Worm (Caenorhabditis elegans) whole organism, young adult: Measurements from ENCODE around the gene ZK262.19.
A peak's percentile ranks its signal among the peaks of the same experiment; 100 is the strongest.

Experiments
- B0019.2 ChIP-seq: fragments of 200-800 bp; sonication (Bioruptor generic); conservative IDR thresholded peaks from 2 replicates; pipeline ENCODE4 v1.3.6; 2022; ENCODE audit warnings: missing genetic modification reagents, missing genetic modification characterization, missing compliant biosample characterization
- B0261.1 ChIP-seq: sonication (generic microtip); optimal IDR thresholded peaks from 2 replicates; lab custom pipeline; 2016; ENCODE audit warnings: mild to moderate bottlenecking, missing genetic modification characterization, moderate library complexity, missing compliant biosample characterization
- C17E4.6 ChIP-seq: fragments of 200-800 bp; sonication (Bioruptor generic); IDR thresholded peaks from 2 replicates; pipeline ENCODE4 v1.3.6; 2022; ENCODE audit warnings: missing genetic modification reagents, missing genetic modification characterization, missing compliant biosample characterization
- D2030.7 ChIP-seq: fragments of 200-800 bp; sonication (Bioruptor generic); IDR thresholded peaks from 2 replicates; pipeline ENCODE4 v1.3.6; 2022; ENCODE audit warnings: missing genetic modification reagents, missing genetic modification characterization, missing compliant biosample characterization
- T07F8.4 ChIP-seq: sonication (generic microtip); optimal IDR thresholded peaks from 2 replicates; lab custom pipeline; 2016; ENCODE audit warnings: mild to moderate bottlenecking, missing genetic modification characterization, moderate library complexity, missing compliant biosample characterization
- T26A5.8 ChIP-seq: sonication (generic microtip); optimal IDR thresholded peaks from 2 replicates; lab custom pipeline; 2016; ENCODE audit warnings: missing genetic modification characterization, missing compliant biosample characterization
- Y53G8AR.9 ChIP-seq: fragments of 200-800 bp; sonication (Bioruptor generic); conservative IDR thresholded peaks from 2 replicates; pipeline ENCODE4 v1.3.6; 2022; ENCODE audit warnings: missing genetic modification reagents, missing genetic modification characterization, missing compliant biosample characterization
- Y56A3A.18 ChIP-seq: fragments of 200-800 bp; sonication (Bioruptor generic); IDR thresholded peaks from 2 replicates; pipeline ENCODE4 v1.3.6; 2022; ENCODE audit warnings: missing genetic modification reagents, missing genetic modification characterization, missing compliant biosample characterization
- Y79H2A.3 ChIP-seq: fragments of 200-800 bp; sonication (Bioruptor generic); conservative IDR thresholded peaks from 2 replicates; pipeline ENCODE4 v1.3.6; 2022; ENCODE audit warnings: missing genetic modification reagents, missing genetic modification characterization, missing compliant biosample characterization
- Y95B8A.8 ChIP-seq: fragments of 200-800 bp; sonication (Bioruptor generic); IDR thresholded peaks from 2 replicates; pipeline ENCODE4 v1.3.6; 2022; ENCODE audit warnings: missing genetic modification reagents, missing genetic modification characterization, missing compliant biosample characterization
- ama-1 ChIP-seq, 3 experiments: fragments of 150-350 bp in 1 of 3; sonication (generic microtip) in 2 of 3; optimal IDR thresholded peaks; 2 replicates each; lab custom pipeline; 2014 to 2018; ENCODE audit warnings: missing biosample characterization in 2 of 3, missing genetic modification characterization in 2 of 3, missing genetic modification reagents in 2 of 3
- aptf-3 ChIP-seq: fragments of 200-800 bp; sonication (Bioruptor generic); IDR thresholded peaks from 2 replicates; pipeline ENCODE4 v1.3.6; 2022; ENCODE audit warnings: missing genetic modification characterization, missing compliant biosample characterization
- attf-3 ChIP-seq: fragments of 200-800 bp; sonication (Bioruptor generic); conservative IDR thresholded peaks from 2 replicates; pipeline ENCODE4 v1.3.6; 2022; ENCODE audit warnings: missing genetic modification reagents, missing genetic modification characterization, missing compliant biosample characterization
- bed-2 ChIP-seq: fragments of 200-800 bp; sonication (Bioruptor generic); IDR thresholded peaks from 2 replicates; pipeline ENCODE4 v1.3.6; 2022; ENCODE audit warnings: missing genetic modification reagents, missing genetic modification characterization, missing compliant biosample characterization
- cebp-1 ChIP-seq, 2 experiments: fragments of 200-800 bp in 1 of 2; sonication (Bioruptor generic) in 1 of 2; sonication (generic microtip) in 1 of 2; IDR thresholded peaks in 1 of 2; optimal IDR thresholded peaks in 1 of 2; 2 replicates each; pipeline versions ENCODE4 v1.3.6 to Lab custom; 2017 to 2022; ENCODE audit warnings: missing compliant biosample characterization in 2 of 2, missing genetic modification characterization in 2 of 2, mild to moderate bottlenecking in 1 of 2, missing genetic modification reagents in 1 of 2, moderate library complexity in 1 of 2
- ceh-100 ChIP-seq: fragments of 200-800 bp; sonication (Bioruptor generic); IDR thresholded peaks from 2 replicates; pipeline ENCODE4 v1.3.6; 2022; ENCODE audit warnings: missing genetic modification reagents, missing genetic modification characterization, missing compliant biosample characterization
- die-1 ChIP-seq: sonication (generic microtip); optimal IDR thresholded peaks from 2 replicates; lab custom pipeline; 2016; ENCODE audit warnings: missing genotype, mild to moderate bottlenecking, missing genetic modification characterization, missing compliant biosample characterization
- ekl-4 ChIP-seq: fragments of 200-800 bp; sonication (Bioruptor generic); IDR thresholded peaks from 2 replicates; pipeline ENCODE4 v1.3.6; 2022; ENCODE audit warnings: missing genetic modification reagents, missing genetic modification characterization, missing compliant biosample characterization
- him-1 ChIP-seq: sonication (generic microtip); optimal IDR thresholded peaks from 2 replicates; lab custom pipeline; 2016; ENCODE audit warnings: missing genotype, missing genetic modification reagents, missing genetic modification characterization, missing compliant biosample characterization
- hlh-12 ChIP-seq: sonication (generic microtip); optimal IDR thresholded peaks from 2 replicates; lab custom pipeline; 2016; ENCODE audit warnings: missing genetic modification characterization, missing compliant biosample characterization
- hmg-1.2 ChIP-seq: fragments of 200-800 bp; sonication (Bioruptor generic); IDR thresholded peaks from 2 replicates; pipeline ENCODE4 v1.3.6; 2022; ENCODE audit warnings: missing genetic modification reagents, missing genetic modification characterization, missing compliant biosample characterization
- let-607 ChIP-seq, 2 experiments: fragments of 200-800 bp in 1 of 2; sonication (Bioruptor generic) in 1 of 2; sonication (generic microtip) in 1 of 2; optimal IDR thresholded peaks; 2 replicates each; lab custom pipeline; 2016 to 2018; ENCODE audit warnings: mild to moderate bottlenecking in 2 of 2, missing compliant biosample characterization in 2 of 2, missing genetic modification characterization in 2 of 2, moderate library complexity in 2 of 2, missing genotype in 1 of 2
- lin-26 ChIP-seq: fragments of 200-800 bp; sonication (Bioruptor generic); IDR thresholded peaks from 2 replicates; pipeline ENCODE4 v1.3.6; 2022; ENCODE audit warnings: missing genetic modification reagents, missing genetic modification characterization, missing compliant biosample characterization
- lsl-1 ChIP-seq: fragments of 200-800 bp; sonication (Bioruptor generic); optimal IDR thresholded peaks from 2 replicates; lab custom pipeline; 2018; ENCODE audit warnings: mild to moderate bottlenecking, missing genetic modification characterization, moderate library complexity, missing compliant biosample characterization
- madf-10 ChIP-seq: sonication (generic microtip); optimal IDR thresholded peaks from 2 replicates; lab custom pipeline; 2016; ENCODE audit warnings: mild to moderate bottlenecking, missing genetic modification characterization, missing compliant biosample characterization
- madf-6 ChIP-seq: fragments of 200-800 bp; sonication (Bioruptor generic); IDR thresholded peaks from 2 replicates; pipeline ENCODE4 v1.3.6; 2022; ENCODE audit warnings: missing genetic modification reagents, missing genetic modification characterization, missing compliant biosample characterization
- mel-28 ChIP-seq: sonication (generic microtip); optimal IDR thresholded peaks from 2 replicates; lab custom pipeline; 2016; ENCODE audit warnings: borderline replicate concordance, mild to moderate bottlenecking, missing genetic modification characterization, missing compliant biosample characterization
- rcor-1 ChIP-seq: fragments of 200-800 bp; sonication (Bioruptor generic); IDR thresholded peaks from 2 replicates; pipeline ENCODE4 v1.3.6; 2022; ENCODE audit warnings: missing genetic modification reagents, missing genetic modification characterization, missing compliant biosample characterization
- rec-8 ChIP-seq, 2 experiments: sonication (generic microtip); optimal IDR thresholded peaks; 2 replicates each; lab custom pipeline; 2016; ENCODE audit warnings: mild to moderate bottlenecking in 2 of 2, missing genetic modification characterization in 2 of 2, missing genetic modification reagents in 2 of 2, missing genotype in 2 of 2, missing biosample characterization in 1 of 2, missing compliant biosample characterization in 1 of 2, moderate library complexity in 1 of 2
- rpc-1 ChIP-seq, 2 experiments: fragments of 150-350 bp in 1 of 2; sonication (generic microtip) in 1 of 2; optimal IDR thresholded peaks; 2 replicates each; lab custom pipeline; 2014 to 2018; ENCODE audit warnings: missing biosample characterization in 1 of 2, missing genetic modification characterization in 1 of 2, missing genetic modification reagents in 1 of 2, missing genotype in 1 of 2
- sea-2 ChIP-seq: fragments of 200-800 bp; sonication (Bioruptor generic); IDR thresholded peaks from 2 replicates; pipeline ENCODE4 v1.3.6; 2022; ENCODE audit warnings: missing genetic modification characterization, missing compliant biosample characterization
- snpc-1.1 ChIP-seq: sonication (generic microtip); optimal IDR thresholded peaks from 2 replicates; lab custom pipeline; 2017; ENCODE audit warnings: missing genetic modification characterization, mild to moderate bottlenecking, missing compliant biosample characterization, antibody characterized with exemption, moderate library complexity, missing genotype, missing genetic modification reagents; ENCODE audit not compliant: insufficient read depth
- snpc-3.4 ChIP-seq: sonication (generic microtip); optimal IDR thresholded peaks from 2 replicates; lab custom pipeline; 2017; ENCODE audit warnings: missing genetic modification characterization, mild to moderate bottlenecking, missing compliant biosample characterization, antibody characterized with exemption, moderate library complexity, missing genotype, missing genetic modification reagents
- tbp1 ChIP-seq: fragments of 200-800 bp; sonication (Bioruptor generic); optimal IDR thresholded peaks from 2 replicates; lab custom pipeline; 2018; ENCODE audit warnings: mild to moderate bottlenecking, missing genetic modification characterization, missing compliant biosample characterization
- tbx-9 ChIP-seq: sonication (generic microtip); optimal IDR thresholded peaks from 2 replicates; lab custom pipeline; 2016; ENCODE audit warnings: borderline replicate concordance, missing genetic modification characterization, inconsistent platforms, missing compliant biosample characterization
- tlf-1 ChIP-seq: fragments of 200-800 bp; sonication (Bioruptor generic); optimal IDR thresholded peaks from 2 replicates; lab custom pipeline; 2018; ENCODE audit warnings: mild to moderate bottlenecking, missing genetic modification characterization, missing compliant biosample characterization
- zim-3 ChIP-seq: sonication (generic microtip); optimal IDR thresholded peaks from 2 replicates; lab custom pipeline; 2017; ENCODE audit warnings: mild to moderate bottlenecking, missing genetic modification characterization, moderate library complexity, missing compliant biosample characterization
- ztf-18 ChIP-seq: sonication (generic microtip); optimal IDR thresholded peaks from 2 replicates; lab custom pipeline; 2016; ENCODE audit warnings: missing genotype, mild to moderate bottlenecking, missing genetic modification characterization, missing compliant biosample characterization
- ztf-25 ChIP-seq: fragments of 200-800 bp; sonication (Bioruptor generic); IDR thresholded peaks from 2 replicates; pipeline ENCODE4 v1.3.6; 2022; ENCODE audit warnings: missing genetic modification reagents, missing genetic modification characterization, missing compliant biosample characterization

The ZK262.19 gene

DNA sequence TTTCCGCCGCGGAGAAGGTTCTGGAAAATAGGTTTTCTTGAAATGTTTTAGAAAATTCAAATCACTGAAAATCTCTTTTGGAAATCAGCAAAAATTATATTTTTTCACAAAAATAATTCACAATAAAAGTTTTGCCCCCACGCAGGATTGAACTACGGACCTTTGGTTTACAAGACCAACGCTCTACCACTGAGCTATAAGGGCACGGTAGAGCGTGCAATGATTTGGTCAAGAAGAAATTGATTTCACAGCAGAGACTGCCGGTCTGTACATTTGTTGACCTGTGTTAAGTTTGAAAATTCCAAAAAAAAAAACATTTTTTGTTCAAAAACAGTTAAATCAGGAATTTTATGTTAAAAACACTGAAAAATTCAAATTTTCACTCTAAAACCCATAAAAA lies 13.1 kb downstream of the ZK262.19 start (continued):
- TF ChIP-seq B0019.2 (GFP tag; lab: Robert Waterston, UW), result no peak
- TF ChIP-seq rec-8 (tag; optimal IDR thresholded peaks at IDR 0.05; lab: Kevin White, UChicago), result peak in 1 of 2 experiments; percentile 33
- TF ChIP-seq Y56A3A.18 (GFP tag; lab: Robert Waterston, UW), result peak; percentile 77; the same call in 1 of the 2 replicates
- peak; percentile 1 for TF ChIP-seq T07F8.4 (tag; lab: Kevin White, UChicago)
- TF ChIP-seq let-607 (tag; optimal IDR thresholded peaks at IDR 0.05; lab: Kevin White, UChicago), result no peak
- TF ChIP-seq madf-6 (GFP tag; lab: Robert Waterston, UW), result peak; percentile 60; the same call in 1 of the 2 replicates
- TF ChIP-seq hlh-12 (tag; lab: Kevin White, UChicago), result peak; percentile 11
- TF ChIP-seq him-1 (tag; lab: Kevin White, UChicago), result peak; percentile 70
- TF ChIP-seq cebp-1 (GFP tag; IDR thresholded peaks at IDR 0.05; lab: Robert Waterston, UW), result no peak
- TF ChIP-seq cebp-1 (tag; optimal IDR thresholded peaks at IDR 0.05; lab: Kevin White, UChicago), result peak; percentile 47
- no peak for TF ChIP-seq mel-28 (tag; lab: Kevin White, UChicago)
- TF ChIP-seq Y53G8AR.9, result peak; percentile 38; the same call in 1 of the 2 replicates
- peak; percentile 85 for TF ChIP-seq B0261.1 (tag; lab: Kevin White, UChicago)
- no peak for TF ChIP-seq aptf-3 (GFP tag; lab: Robert Waterston, UW)
- peak; percentile 64 for TF ChIP-seq hmg-1.2 (GFP tag; lab: Robert Waterston, UW)
- TF ChIP-seq C17E4.6 (GFP tag; lab: Robert Waterston, UW), result peak; percentile 54; the same call in 1 of the 2 replicates
- TF ChIP-seq ztf-25, result peak; percentile 81; the same call in 1 of the 2 replicates
- TF ChIP-seq snpc-3.4 (tag; lab: Kevin White, UChicago), result peak; percentile 45
- TF ChIP-seq madf-10 (tag; lab: Kevin White, UChicago), result peak; percentile 9
- no peak for TF ChIP-seq tbx-9 (tag; lab: Kevin White, UChicago)
- TF ChIP-seq lsl-1, result peak; percentile 3
- TF ChIP-seq sea-2 (GFP tag; lab: Robert Waterston, UW), result no peak
- TF ChIP-seq ama-1 (optimal IDR thresholded peaks at IDR 0.05; lab: Kevin White, UChicago), result no peak
- TF ChIP-seq ama-1 (GFP tag; optimal IDR thresholded peaks at IDR 0.05; lab: Kevin White, UChicago), result peak in 1 of 2 experiments; percentile 31
- TF ChIP-seq bed-2 (GFP tag; lab: Robert Waterston, UW), result no peak
- TF ChIP-seq zim-3 (tag; lab: Kevin White, UChicago), result peak; percentile 43
- TF ChIP-seq ekl-4 (GFP tag; lab: Robert Waterston, UW), result peak; percentile 35; the same call in 1 of the 2 replicates
- TF ChIP-seq rpc-1 (optimal IDR thresholded peaks at IDR 0.05; lab: Kevin White, UChicago), result peak; percentile 82
- peak; percentile 94 for TF ChIP-seq rpc-1 (tag; optimal IDR thresholded peaks at IDR 0.05; lab: Kevin White, UChicago)
- TF ChIP-seq snpc-1.1 (tag; lab: Kevin White, UChicago), result peak; percentile 44
- TF ChIP-seq attf-3, result 0 out of 2 replicates have a peak, but pooled peaks have one; percentile 20
- TF ChIP-seq Y95B8A.8 (GFP tag; lab: Robert Waterston, UW), result no peak
- peak; percentile 25 for TF ChIP-seq T26A5.8 (tag; lab: Kevin White, UChicago)
- no peak; the same call in 1 of the 2 replicates for TF ChIP-seq Y79H2A.3 (GFP tag; lab: Robert Waterston, UW)
- TF ChIP-seq ztf-18, result peak; percentile 66
- TF ChIP-seq D2030.7 (GFP tag; lab: Robert Waterston, UW), result 0 out of 2 replicates have a peak, but pooled peaks have one; percentile 26
- peak; percentile 67 for TF ChIP-seq die-1 (tag; lab: Kevin White, UChicago)
- peak; percentile 28; the same call in 1 of the 2 replicates for TF ChIP-seq rcor-1 (GFP tag; lab: Robert Waterston, UW)
- peak; percentile 79 for TF ChIP-seq lin-26
- no peak for TF ChIP-seq ceh-100 (GFP tag; lab: Robert Waterston, UW)
- peak; percentile 92 for TF ChIP-seq tbp1 (GFP tag; lab: Kevin White, UChicago)
- TF ChIP-seq tlf-1, result no peak
